Worm (Caenorhabditis elegans) whole organism, L4 larva: ENCODE results near the gene sel-1.

ENCODE experiments used
- T20F7.1 ChIP-seq: fragments of 200-800 bp; sonication (Bioruptor generic); optimal IDR thresholded peaks from 2 replicates; lab custom pipeline; 2018; ENCODE audit warnings: mild to moderate bottlenecking, missing genetic modification characterization, missing compliant biosample characterization
- Y105C5A.15 ChIP-seq: fragments of 200-800 bp; sonication (Bioruptor generic); IDR thresholded peaks from 2 replicates; pipeline ENCODE4 v1.3.6; 2022; ENCODE audit warnings: missing genetic modification characterization, missing compliant biosample characterization
- Y75B8A.6 ChIP-seq: fragments of 200-800 bp; sonication (Bioruptor generic); IDR thresholded peaks from 2 replicates; pipeline ENCODE4 v1.3.6; 2022; ENCODE audit warnings: missing genetic modification reagents, missing genetic modification characterization, missing compliant biosample characterization
- ZK337.2 ChIP-seq: fragments of 200-800 bp; sonication (Bioruptor generic); IDR thresholded peaks from 2 replicates; pipeline ENCODE4 v1.3.6; 2022; ENCODE audit warnings: missing genetic modification reagents, missing genetic modification characterization, missing compliant biosample characterization
- aha-1 ChIP-seq: fragments of 150-350 bp; peaks from one replicate; lab custom pipeline; 2014; ENCODE audit warnings: missing biosample characterization, missing genetic modification characterization
- arid-1 ChIP-seq: fragments of 200-800 bp; sonication (Bioruptor generic); conservative IDR thresholded peaks from 2 replicates; pipeline ENCODE4 v1.3.6; 2022; ENCODE audit warnings: missing genetic modification reagents, missing genetic modification characterization, missing compliant biosample characterization
- ceh-28 ChIP-seq: fragments of 150-350 bp; optimal IDR thresholded peaks from 2 replicates; lab custom pipeline; 2014; ENCODE audit warnings: missing biosample characterization, missing genetic modification reagents, missing genetic modification characterization
- ceh-44 ChIP-seq: fragments of 200-800 bp; sonication (Bioruptor generic); IDR thresholded peaks from 2 replicates; pipeline ENCODE4 v1.3.6; 2022; ENCODE audit warnings: missing genetic modification reagents, missing genetic modification characterization, missing compliant biosample characterization
- ceh-62 ChIP-seq: sonication (generic microtip); optimal IDR thresholded peaks from 2 replicates; lab custom pipeline; 2017; ENCODE audit warnings: missing biosample characterization, missing genetic modification characterization
- ces-1 ChIP-seq: fragments of 150-350 bp; sonication (generic microtip); optimal IDR thresholded peaks from 4 replicates; lab custom pipeline; 2014; ENCODE audit warnings: missing biosample characterization, missing genetic modification reagents, missing genetic modification characterization
- ctbp-1 ChIP-seq: fragments of 200-800 bp; sonication (Bioruptor generic); IDR thresholded peaks from 2 replicates; pipeline ENCODE4 v1.3.6; 2022; ENCODE audit warnings: missing genetic modification reagents, missing genetic modification characterization, missing compliant biosample characterization
- dpl-1 ChIP-seq: fragments of 150-350 bp; optimal IDR thresholded peaks from 2 replicates; lab custom pipeline; 2014; ENCODE audit warnings: missing biosample characterization, missing genetic modification reagents, missing genetic modification characterization
- gei-8 ChIP-seq: fragments of 200-800 bp; sonication (Bioruptor generic); optimal IDR thresholded peaks from 2 replicates; lab custom pipeline; 2018; ENCODE audit warnings: mild to moderate bottlenecking, missing genetic modification characterization, missing compliant biosample characterization
- hlh-11 ChIP-seq: fragments of 200-800 bp; sonication (Bioruptor generic); optimal IDR thresholded peaks from 2 replicates; lab custom pipeline; 2018; ENCODE audit warnings: mild to moderate bottlenecking, missing genetic modification characterization, missing compliant biosample characterization
- hlh-30 ChIP-seq: sonication (generic microtip); optimal IDR thresholded peaks from 2 replicates; lab custom pipeline; 2017; ENCODE audit warnings: antibody characterized with exemption, mild to moderate bottlenecking, missing genetic modification characterization, missing compliant biosample characterization; ENCODE audit not compliant: insufficient read depth
- jun-1 ChIP-seq: fragments of 150-350 bp; optimal IDR thresholded peaks from 2 replicates; lab custom pipeline; 2014; ENCODE audit warnings: missing biosample characterization, missing genetic modification reagents, missing genetic modification characterization
- lin-1 ChIP-seq: fragments of 200-800 bp; sonication (Bioruptor generic); IDR thresholded peaks from 2 replicates; pipeline ENCODE4 v1.3.6; 2022; ENCODE audit warnings: missing genetic modification reagents, missing genetic modification characterization, missing compliant biosample characterization
- lin-13 ChIP-seq: fragments of 150-350 bp; optimal IDR thresholded peaks from 2 replicates; lab custom pipeline; 2014; ENCODE audit warnings: missing biosample characterization, missing genetic modification reagents, missing genetic modification characterization
- lin-15B ChIP-seq: fragments of 150-350 bp; sonication (generic microtip); optimal IDR thresholded peaks from 3 replicates; lab custom pipeline; 2014; ENCODE audit warnings: missing biosample characterization, missing genetic modification characterization
- lir-3 ChIP-seq: sonication (generic microtip); optimal IDR thresholded peaks from 2 replicates; lab custom pipeline; 2016; ENCODE audit warnings: mild to moderate bottlenecking, missing genetic modification characterization, missing compliant biosample characterization
- madf-5 ChIP-seq, 2 experiments: fragments of 200-800 bp; sonication (Bioruptor generic); IDR thresholded peaks; 2 replicates each; pipeline ENCODE4 v1.3.6; 2022; ENCODE audit warnings: missing compliant biosample characterization in 2 of 2, missing genetic modification characterization in 2 of 2
- mdt-29 ChIP-seq: fragments of 200-800 bp; sonication (Bioruptor generic); IDR thresholded peaks from 2 replicates; pipeline ENCODE4 v1.3.6; 2022; ENCODE audit warnings: missing genetic modification reagents, missing genetic modification characterization, missing compliant biosample characterization
- nhr-102 ChIP-seq: sonication (generic microtip); optimal IDR thresholded peaks from 2 replicates; lab custom pipeline; 2016; ENCODE audit warnings: mild to moderate bottlenecking, missing genetic modification characterization, moderate library complexity, missing compliant biosample characterization
- nhr-11 ChIP-seq: fragments of 150-350 bp; optimal IDR thresholded peaks from 2 replicates; lab custom pipeline; 2014; ENCODE audit warnings: missing biosample characterization, missing genetic modification characterization
- nhr-111 ChIP-seq: fragments of 200-800 bp; sonication (Bioruptor generic); optimal IDR thresholded peaks from 2 replicates; lab custom pipeline; 2018; ENCODE audit warnings: mild to moderate bottlenecking, missing genetic modification characterization, missing compliant biosample characterization
- nhr-28 ChIP-seq: fragments of 150-350 bp; optimal IDR thresholded peaks from 2 replicates; lab custom pipeline; 2014; ENCODE audit warnings: missing biosample characterization, missing genetic modification characterization
- nhr-41 ChIP-seq: fragments of 200-800 bp; sonication (Bioruptor generic); IDR thresholded peaks from 2 replicates; pipeline ENCODE4 v1.3.6; 2022; ENCODE audit warnings: missing genetic modification reagents, missing genetic modification characterization, missing compliant biosample characterization
- nhr-42 ChIP-seq: fragments of 200-800 bp; sonication (Bioruptor generic); IDR thresholded peaks from 2 replicates; pipeline ENCODE4 v1.3.6; 2022; ENCODE audit warnings: missing genetic modification characterization, missing compliant biosample characterization
- nhr-6 ChIP-seq: fragments of 150-350 bp; optimal IDR thresholded peaks from 2 replicates; lab custom pipeline; 2014; ENCODE audit warnings: missing biosample characterization, missing genetic modification characterization
- pqm-1 ChIP-seq: sonication (generic microtip); optimal IDR thresholded peaks from 2 replicates; lab custom pipeline; 2017; ENCODE audit warnings: missing biosample characterization, missing genetic modification characterization
- rbr-2 ChIP-seq: sonication (generic microtip); optimal IDR thresholded peaks from 2 replicates; lab custom pipeline; 2016; ENCODE audit warnings: missing genotype, missing genetic modification characterization, missing compliant biosample characterization
- saeg-2 ChIP-seq: fragments of 200-800 bp; sonication (Bioruptor generic); IDR thresholded peaks from 2 replicates; pipeline ENCODE4 v1.3.6; 2022; ENCODE audit warnings: missing genetic modification reagents, missing genetic modification characterization, missing compliant biosample characterization
- sdz-12 ChIP-seq: fragments of 200-800 bp; sonication (Bioruptor generic); optimal IDR thresholded peaks from 2 replicates; lab custom pipeline; 2018; ENCODE audit warnings: mild to moderate bottlenecking, missing genetic modification characterization, missing compliant biosample characterization
- skn-1 ChIP-seq: fragments of 150-350 bp; optimal IDR thresholded peaks from 2 replicates; lab custom pipeline; 2014; ENCODE audit warnings: missing biosample characterization, missing genetic modification characterization
- snpc-4 ChIP-seq: fragments of 150-350 bp; optimal IDR thresholded peaks from 2 replicates; lab custom pipeline; 2014; ENCODE audit warnings: missing biosample characterization, missing genetic modification characterization
- spr-1 ChIP-seq: sonication (generic microtip); optimal IDR thresholded peaks from 2 replicates; lab custom pipeline; 2016; ENCODE audit warnings: mild to moderate bottlenecking, missing genetic modification characterization, missing compliant biosample characterization
- spr-3 ChIP-seq: fragments of 200-800 bp; sonication (Bioruptor generic); optimal IDR thresholded peaks from 2 replicates; lab custom pipeline; 2018; ENCODE audit warnings: mild to moderate bottlenecking, missing genetic modification characterization, missing compliant biosample characterization
- tag-97 ChIP-seq: fragments of 200-800 bp; sonication (Bioruptor generic); IDR thresholded peaks from 2 replicates; pipeline ENCODE4 v1.3.6; 2022; ENCODE audit warnings: missing genetic modification characterization, missing compliant biosample characterization
- tra-1 ChIP-seq: fragments of 200-800 bp; sonication (Bioruptor generic); IDR thresholded peaks from 2 replicates; pipeline ENCODE4 v1.3.6; 2022; ENCODE audit warnings: missing genetic modification reagents, missing genetic modification characterization, missing compliant biosample characterization
- unc-39 ChIP-seq: sonication (generic microtip); optimal IDR thresholded peaks from 2 replicates; lab custom pipeline; 2017; ENCODE audit warnings: missing biosample characterization, missing genetic modification characterization
- zip-11 ChIP-seq: fragments of 200-800 bp; sonication (Bioruptor generic); IDR thresholded peaks from 2 replicates; pipeline ENCODE4 v1.3.6; 2022; ENCODE audit warnings: missing genetic modification characterization, missing compliant biosample characterization
- zip-2 ChIP-seq: fragments of 150-350 bp; optimal IDR thresholded peaks from 2 replicates; lab custom pipeline; 2014; ENCODE audit warnings: missing biosample characterization, missing genetic modification characterization
- ztf-11 ChIP-seq: fragments of 150-350 bp; optimal IDR thresholded peaks from 2 replicates; lab custom pipeline; 2014; ENCODE audit warnings: missing biosample characterization, missing genetic modification characterization

Gene sel-1

ce11 chrV:12556904-12557303 is 3.6 kb upstream of the sel-1 start (continued):
- TF ChIP-seq snpc-4 (no peak), zip-11 (GFP tag; lab: Robert Waterston, UW) (0 out of 2 replicates have a peak, but pooled peaks have one; percentile 32), lin-13 (no peak), lin-15B (tag; lab: Kevin White, UChicago) (no peak), ceh-44 (GFP tag; lab: Robert Waterston, UW) (no peak), rbr-2 (tag; lab: Kevin White, UChicago) (no peak), zip-2 (tag; lab: Kevin White, UChicago) (no peak), dpl-1 (no peak), mdt-29 (no peak), nhr-28 (peak; percentile 30), nhr-102 (no peak), nhr-111 (no peak), lir-3 (no peak), ZK337.2 (no peak), ceh-62 (no peak), ctbp-1 (GFP tag; lab: Robert Waterston, UW) (no peak), madf-5 (GFP tag; IDR thresholded peaks at IDR 0.05; lab: Robert Waterston, UW) (no peak), nhr-11 (tag; lab: Kevin White, UChicago) (no peak), nhr-42 (no peak), jun-1 (no peak), ces-1 (GFP tag; lab: Kevin White, UChicago) (no peak), nhr-6 (tag; lab: Kevin White, UChicago) (no peak), pqm-1 (tag; lab: Kevin White, UChicago) (no peak), Y75B8A.6 (GFP tag; lab: Robert Waterston, UW) (no peak), sdz-12 (GFP tag; lab: Kevin White, UChicago) (no peak), hlh-11 (tag; lab: Kevin White, UChicago) (peak; percentile 49), arid-1 (no peak), ztf-11 (no peak), tra-1 (GFP tag; lab: Robert Waterston, UW) (no peak)

ce11 chrV:12563187-12563586 is 2.7 kb downstream of the sel-1 start, which contains the start of gene mrps-5:
Gene mrps-5 (plus strand): TSS chrV:12563487.
- TF ChIP-seq ceh-28 (tag; lab: Kevin White, UChicago) = no peak
- peak; percentile 19 for TF ChIP-seq T20F7.1 (GFP tag; lab: Kevin White, UChicago)
- TF ChIP-seq lir-3 = no peak
- no peak for TF ChIP-seq nhr-41 (GFP tag; lab: Robert Waterston, UW)
- TF ChIP-seq Y105C5A.15 (GFP tag; lab: Robert Waterston, UW) = 0 out of 2 replicates have a peak, but pooled peaks have one; percentile 8
- TF ChIP-seq ces-1 (GFP tag; lab: Kevin White, UChicago) = no peak
- no peak for TF ChIP-seq hlh-30 (tag; lab: Kevin White, UChicago)

ce11 chrV:12564902-12565301 is 4.4 kb downstream of the sel-1 start:
- TF ChIP-seq tag-97 (GFP tag; lab: Robert Waterston, UW) = no peak
- TF ChIP-seq skn-1 (tag; lab: Kevin White, UChicago) = no peak
- no peak for TF ChIP-seq gei-8 (GFP tag; lab: Kevin White, UChicago)
- TF ChIP-seq spr-3 (GFP tag; lab: Kevin White, UChicago) = no peak
- no peak for TF ChIP-seq lin-1 (GFP tag; lab: Robert Waterston, UW)
- no peak for TF ChIP-seq spr-1
- no peak for TF ChIP-seq unc-39
- TF ChIP-seq aha-1 (tag; lab: Kevin White, UChicago) = no peak
- TF ChIP-seq saeg-2 (GFP tag; lab: Robert Waterston, UW) = no peak
- no peak for TF ChIP-seq ZK337.2
